Worm (Caenorhabditis elegans) whole organism, early embryonic: ENCODE data around the gene uvs-1.
A peak's percentile ranks its signal among the peaks of the same experiment; 100 is the strongest.

ENCODE experiments used
- ama-1 ChIP-seq: fragments of 150-350 bp; optimal IDR thresholded peaks from 2 replicates; lab custom pipeline; 2014
- ets-7 ChIP-seq: sonication (generic microtip); optimal IDR thresholded peaks from 2 replicates; lab custom pipeline; 2016; ENCODE audit warnings: missing genotype, missing genetic modification characterization, missing compliant biosample characterization
- flt-1 ChIP-seq: fragments of 200-800 bp; sonication (Bioruptor generic); IDR thresholded peaks from 2 replicates; pipeline ENCODE4 v1.3.6; 2022; ENCODE audit warnings: missing genetic modification characterization, missing compliant biosample characterization
- hmbx-1 ChIP-seq: sonication (generic microtip); optimal IDR thresholded peaks from 2 replicates; lab custom pipeline; 2016; ENCODE audit warnings: mild to moderate bottlenecking, missing genetic modification characterization, missing compliant biosample characterization
- hmg-4 ChIP-seq: fragments of 200-800 bp; sonication (Bioruptor generic); optimal IDR thresholded peaks from 2 replicates; lab custom pipeline; 2018; ENCODE audit warnings: mild to moderate bottlenecking, missing genetic modification characterization, missing compliant biosample characterization
- hnd-1 ChIP-seq: sonication (generic microtip); optimal IDR thresholded peaks from 2 replicates; lab custom pipeline; 2016; ENCODE audit warnings: missing genetic modification characterization, missing compliant biosample characterization
- pes-1 ChIP-seq: fragments of 200-800 bp; sonication (Bioruptor generic); IDR thresholded peaks from 2 replicates; pipeline ENCODE4 v1.3.6; 2022; ENCODE audit warnings: missing genetic modification reagents, missing genetic modification characterization, missing compliant biosample characterization
- scrt-1 ChIP-seq: fragments of 200-800 bp; sonication (Bioruptor generic); IDR thresholded peaks from 2 replicates; pipeline ENCODE4 v1.3.6; 2022; ENCODE audit warnings: missing genetic modification characterization, missing compliant biosample characterization
- tbx-11 ChIP-seq: fragments of 200-800 bp; sonication (Bioruptor generic); IDR thresholded peaks from 2 replicates; pipeline ENCODE4 v1.3.6; 2022; ENCODE audit warnings: missing genetic modification characterization, missing compliant biosample characterization
- tbx-37 ChIP-seq: fragments of 200-800 bp; sonication (Bioruptor generic); conservative IDR thresholded peaks from 2 replicates; pipeline ENCODE4 v1.3.6; 2022; ENCODE audit warnings: missing genetic modification reagents, missing genetic modification characterization, missing compliant biosample characterization
- tra-4 ChIP-seq: sonication (generic microtip); optimal IDR thresholded peaks from 2 replicates; lab custom pipeline; 2017; ENCODE audit warnings: missing genetic modification characterization, missing compliant biosample characterization

DNA sequence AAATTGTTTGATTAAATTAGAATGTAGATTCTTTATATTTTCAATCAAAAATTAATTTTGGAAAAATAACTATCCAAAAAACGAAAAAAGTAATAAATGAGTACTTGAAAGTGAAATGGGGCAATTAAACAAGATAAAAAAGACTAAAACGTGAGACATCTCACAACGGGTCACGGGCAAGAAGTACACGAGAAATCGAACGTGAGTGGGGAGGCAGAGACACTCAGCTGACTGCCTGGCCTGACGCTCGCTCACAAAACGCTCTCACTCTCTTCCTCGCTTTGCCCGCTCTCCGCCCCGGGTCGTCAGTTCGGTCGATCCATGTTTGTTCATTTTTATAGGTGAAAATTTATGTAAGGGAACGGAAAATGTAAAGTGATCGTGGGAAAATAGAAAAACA lies 44.2 kb upstream of the uvs-1 start:
- no peak for TF ChIP-seq hnd-1 (tag; lab: Kevin White, UChicago)
- no peak for TF ChIP-seq pes-1
- no peak for TF ChIP-seq tra-4 (tag; lab: Kevin White, UChicago)
- TF ChIP-seq tbx-11 (GFP tag; lab: Robert Waterston, UW) = no peak
- peak; percentile 1 for TF ChIP-seq hmg-4
- TF ChIP-seq ama-1 (lab: Kevin White, UChicago) = no peak
- TF ChIP-seq scrt-1 (GFP tag; lab: Robert Waterston, UW) = 0 out of 2 replicates have a peak, but pooled peaks have one; percentile 7
- TF ChIP-seq tbx-37 (GFP tag; lab: Robert Waterston, UW) = no peak
- TF ChIP-seq ets-7 (tag; lab: Kevin White, UChicago) = no peak
- no peak for TF ChIP-seq hmbx-1 (tag; lab: Kevin White, UChicago)
- no peak for TF ChIP-seq flt-1 (GFP tag; lab: Robert Waterston, UW)
